Fruit fly (Drosophila melanogaster) whole organism: ENCODE results near the gene Dus3.

Experiments
- CG8478 ChIP-seq: fragments of >200 bp; optimal IDR thresholded peaks from 2 replicates; lab custom pipeline; 2018; ENCODE audit warnings: inconsistent platforms
- Dll ChIP-seq: fragments of >200 bp; optimal IDR thresholded peaks from 2 replicates; lab custom pipeline; 2017
- EcR ChIP-seq, 2 experiments: fragments of >200 bp; optimal IDR thresholded peaks; 2 replicates each; lab custom pipeline; 2017; ENCODE audit warnings: missing biosample characterization in 2 of 2, missing genetic modification characterization in 2 of 2, missing genetic modification reagents in 2 of 2
- pan ChIP-seq: fragments of >200 bp; optimal IDR thresholded peaks from 2 replicates; lab custom pipeline; 2017
- psq ChIP-seq: fragments of >200 bp; optimal IDR thresholded peaks from 2 replicates; lab custom pipeline; 2017
- usp ChIP-seq: fragments of >200 bp; optimal IDR thresholded peaks from 2 replicates; lab custom pipeline; 2017; ENCODE audit warnings: missing biosample characterization, missing genetic modification characterization, mixed read lengths

DNA sequence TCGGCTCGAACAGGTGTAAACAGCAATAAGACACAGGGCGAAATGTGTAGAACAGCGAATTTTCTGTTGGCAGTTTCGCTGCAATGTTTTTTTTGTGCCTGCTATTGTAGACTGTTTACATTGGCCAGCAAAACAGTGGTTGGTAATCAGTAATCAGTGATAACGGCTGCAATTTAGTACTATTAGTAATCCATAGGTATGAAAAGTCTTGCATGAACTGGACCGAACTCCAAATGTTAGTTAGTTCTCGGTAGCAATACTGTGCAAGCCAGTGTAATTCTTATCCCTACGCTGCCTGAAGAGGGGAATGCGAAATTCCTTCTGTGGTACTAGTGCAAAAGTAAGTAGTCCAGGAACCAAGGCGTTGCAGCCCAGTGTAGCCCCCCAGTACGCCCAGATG lies 30.1 kb downstream of the Dus3 start:
- TF ChIP-seq Dll (lab: Kevin White, UChicago) (no peak), EcR (GFP tag; optimal IDR thresholded peaks at IDR 0.05; lab: Kevin White, UChicago) (no peak), usp (GFP tag; lab: Kevin White, UChicago) (no peak), pan (no peak), psq (lab: Kevin White, UChicago) (no peak), CG8478 (lab: Kevin White, UChicago) (no peak)
